Worm (Caenorhabditis elegans) whole organism, L4 larva: ENCODE measurements around the gene snx-1.

ENCODE experiments used
- F49E8.2 ChIP-seq: sonication (generic microtip); optimal IDR thresholded peaks from 2 replicates; lab custom pipeline; 2016; ENCODE audit warnings: missing compliant biosample characterization, mild to moderate bottlenecking, missing genetic modification characterization, borderline replicate concordance
- ceh-62 ChIP-seq: sonication (generic microtip); optimal IDR thresholded peaks from 2 replicates; lab custom pipeline; 2017; ENCODE audit warnings: missing biosample characterization, missing genetic modification characterization
- ceh-82 ChIP-seq: sonication (generic microtip); optimal IDR thresholded peaks from 2 replicates; lab custom pipeline; 2017; ENCODE audit warnings: missing biosample characterization, missing genetic modification characterization
- lsy-2 ChIP-seq, 2 experiments: fragments of 150-350 bp in 1 of 2; sonication (generic microtip) in 1 of 2; optimal IDR thresholded peaks; 2 replicates each; lab custom pipeline; 2014 to 2017; ENCODE audit warnings: missing biosample characterization in 2 of 2, missing genetic modification characterization in 2 of 2
- mdl-1 ChIP-seq, 2 experiments: fragments of 150-350 bp in 1 of 2; sonication (generic microtip) in 1 of 2; optimal IDR thresholded peaks; 2 replicates each; lab custom pipeline; 2014 to 2017; ENCODE audit warnings: missing biosample characterization in 2 of 2, missing genetic modification characterization in 2 of 2
- mep-1 ChIP-seq: fragments of 150-350 bp; sonication (generic microtip); optimal IDR thresholded peaks from 3 replicates; lab custom pipeline; 2014; ENCODE audit warnings: missing biosample characterization, missing genetic modification characterization
- mxl-2 ChIP-seq: fragments of 200-800 bp; sonication (Bioruptor generic); conservative IDR thresholded peaks from 2 replicates; pipeline ENCODE4 v1.3.6; 2022; ENCODE audit warnings: missing genetic modification reagents, missing genetic modification characterization, missing compliant biosample characterization
- pqm-1 ChIP-seq: sonication (generic microtip); optimal IDR thresholded peaks from 2 replicates; lab custom pipeline; 2017; ENCODE audit warnings: missing biosample characterization, missing genetic modification characterization
- spr-1 ChIP-seq: sonication (generic microtip); optimal IDR thresholded peaks from 2 replicates; lab custom pipeline; 2016; ENCODE audit warnings: mild to moderate bottlenecking, missing genetic modification characterization, missing compliant biosample characterization
- tra-1 ChIP-seq: fragments of 200-800 bp; sonication (Bioruptor generic); IDR thresholded peaks from 2 replicates; pipeline ENCODE4 v1.3.6; 2022; ENCODE audit warnings: missing genetic modification reagents, missing genetic modification characterization, missing compliant biosample characterization
- unc-130 ChIP-seq: sonication (generic microtip); optimal IDR thresholded peaks from 2 replicates; lab custom pipeline; 2016; ENCODE audit warnings: missing genetic modification reagents, missing genetic modification characterization, missing compliant biosample characterization
- unc-39 ChIP-seq: sonication (generic microtip); optimal IDR thresholded peaks from 2 replicates; lab custom pipeline; 2017; ENCODE audit warnings: missing biosample characterization, missing genetic modification characterization
- zag-1 ChIP-seq: fragments of 150-350 bp; optimal IDR thresholded peaks from 2 replicates; lab custom pipeline; 2014; ENCODE audit warnings: missing biosample characterization, missing genetic modification characterization
- ztf-11 ChIP-seq: fragments of 150-350 bp; optimal IDR thresholded peaks from 2 replicates; lab custom pipeline; 2014; ENCODE audit warnings: missing biosample characterization, missing genetic modification characterization

ce11 chrX:1117252-1117651, 11.5 kb upstream of the snx-1 start:
- no peak for TF ChIP-seq ceh-82
- TF ChIP-seq mxl-2 (GFP tag; lab: Robert Waterston, UW) = no peak
- TF ChIP-seq zag-1 = no peak
- no peak for TF ChIP-seq F49E8.2 (tag; lab: Kevin White, UChicago)
- no peak for TF ChIP-seq mdl-1 (tag; optimal IDR thresholded peaks at IDR 0.05; lab: Kevin White, UChicago)
- no peak for TF ChIP-seq unc-130 (GFP tag; lab: Kevin White, UChicago)
- no peak for TF ChIP-seq lsy-2 (tag; optimal IDR thresholded peaks at IDR 0.05; lab: Kevin White, UChicago)
- TF ChIP-seq ztf-11 (tag; lab: Kevin White, UChicago) = no peak
- TF ChIP-seq tra-1 (GFP tag; lab: Robert Waterston, UW) = no peak
- TF ChIP-seq spr-1 (tag; lab: Kevin White, UChicago) = no peak
- TF ChIP-seq ceh-62 (tag; lab: Kevin White, UChicago) = no peak
- peak; percentile 22 for TF ChIP-seq pqm-1 (tag; lab: Kevin White, UChicago)
- no peak for TF ChIP-seq unc-39
- TF ChIP-seq mep-1 (tag; lab: Kevin White, UChicago) = no peak
